Fruit fly (Drosophila melanogaster): ENCODE results near the gene Kif19A.
A peak's percentile ranks its signal among the peaks of the same experiment; 100 is the strongest.

DNA sequence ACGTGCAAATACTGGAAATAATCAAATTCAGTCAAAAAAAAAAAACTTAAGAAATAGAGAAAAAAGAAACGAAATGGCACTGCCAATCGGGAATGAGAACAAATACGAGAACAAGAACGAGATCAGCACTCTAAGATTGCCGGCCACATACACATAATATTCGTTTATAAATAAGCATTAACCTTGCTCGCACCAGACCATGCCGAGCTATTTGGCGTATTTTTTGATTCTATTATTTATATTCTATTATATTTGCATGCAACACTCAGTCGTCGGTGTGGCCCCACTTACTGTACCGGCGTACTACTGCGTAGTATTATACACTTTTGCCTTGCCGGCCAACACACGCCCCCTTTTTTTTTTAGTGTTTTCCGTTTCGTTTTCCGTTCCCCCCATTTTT is 47.6 kb downstream of the Kif19A start:
- TF ChIP-seq CG13204 (GFP tag; optimal IDR thresholded peaks at IDR 0.05) (no peak), fd96Ca (GFP tag; IDR thresholded peaks at IDR 0.05) (no peak), CG10348 (GFP tag; IDR thresholded peaks at IDR 0.05) (no peak), gl (tag; optimal IDR thresholded peaks at IDR 0.05) (no peak), CG4496 (GFP tag; IDR thresholded peaks at IDR 0.05) (0 out of 3 replicates have a peak, but pooled peaks have one; percentile 40), CG9948 (tag; optimal IDR thresholded peaks at IDR 0.05) (no peak), CG14655 (GFP tag; optimal IDR thresholded peaks at IDR 0.05) (no peak), Pif1B (GFP tag; optimal IDR thresholded peaks at IDR 0.05) (no peak), D1 (tag; optimal IDR thresholded peaks at IDR 0.05) (no peak), CG17806 (tag; optimal IDR thresholded peaks at IDR 0.05) (no peak), Ets98B (GFP tag; IDR thresholded peaks at IDR 0.05) (no peak), CG15710 (tag; optimal IDR thresholded peaks at IDR 0.05) (no peak), CG8301 (tag; optimal IDR thresholded peaks at IDR 0.05) (no peak), EcR (GFP tag; optimal IDR thresholded peaks at IDR 0.05) (no peak)
